Worm (Caenorhabditis elegans): ENCODE data around the gene math-49.

math-49 gene

ce11 chrII:1905104-1905503 lies 50.4 kb downstream of the math-49 start, which contains the start of gene math-22:
math-22 (plus strand) TSS chrII:1905404.
- TF ChIP-seq unc-62 (GFP tag; optimal IDR thresholded peaks at IDR 0.05), result no peak
- TF ChIP-seq nhr-80 (tag; optimal IDR thresholded peaks at IDR 0.05), result peak; percentile 3
